Worm (Caenorhabditis elegans) whole organism, L4 larva: ENCODE data around the gene dhps-1.

Source experiments
- D1046.2 ChIP-seq: fragments of 200-800 bp; sonication (Bioruptor generic); IDR thresholded peaks from 2 replicates; pipeline ENCODE4 v1.3.6; 2022; ENCODE audit warnings: missing genetic modification characterization, missing compliant biosample characterization
- F26F4.8 ChIP-seq: fragments of 200-800 bp; sonication (Bioruptor generic); conservative IDR thresholded peaks from 2 replicates; pipeline ENCODE4 v1.3.6; 2022; ENCODE audit warnings: missing genetic modification characterization, missing compliant biosample characterization
- F44E2.7 ChIP-seq: fragments of 200-800 bp; sonication (Bioruptor generic); IDR thresholded peaks from 2 replicates; pipeline ENCODE4 v2.1.2; 2022; ENCODE audit warnings: missing genetic modification characterization, missing compliant biosample characterization
- R02D3.7 ChIP-seq: fragments of 150-350 bp; sonication (generic microtip); optimal IDR thresholded peaks from 3 replicates; lab custom pipeline; 2014; ENCODE audit warnings: missing biosample characterization, missing genetic modification characterization
- T26A8.4 ChIP-seq: fragments of 200-800 bp; sonication (Bioruptor generic); IDR thresholded peaks from 2 replicates; pipeline ENCODE4 v1.3.6; 2022; ENCODE audit warnings: missing genetic modification characterization, missing compliant biosample characterization
- Y105C5A.15 ChIP-seq: fragments of 200-800 bp; sonication (Bioruptor generic); IDR thresholded peaks from 2 replicates; pipeline ENCODE4 v1.3.6; 2022; ENCODE audit warnings: missing genetic modification characterization, missing compliant biosample characterization
- Y48G9A.11 ChIP-seq: fragments of 200-800 bp; sonication (Bioruptor generic); IDR thresholded peaks from 2 replicates; pipeline ENCODE4 v1.3.6; 2022; ENCODE audit warnings: missing genetic modification reagents, missing genetic modification characterization, missing compliant biosample characterization
- Y75B8A.6 ChIP-seq: fragments of 200-800 bp; sonication (Bioruptor generic); IDR thresholded peaks from 2 replicates; pipeline ENCODE4 v1.3.6; 2022; ENCODE audit warnings: missing genetic modification reagents, missing genetic modification characterization, missing compliant biosample characterization
- aha-1 ChIP-seq: fragments of 150-350 bp; peaks from one replicate; lab custom pipeline; 2014; ENCODE audit warnings: missing biosample characterization, missing genetic modification characterization
- aly-2 ChIP-seq: sonication (generic microtip); optimal IDR thresholded peaks from 2 replicates; lab custom pipeline; 2018; ENCODE audit warnings: missing biosample characterization, missing genetic modification characterization
- arid-1 ChIP-seq: fragments of 200-800 bp; sonication (Bioruptor generic); conservative IDR thresholded peaks from 2 replicates; pipeline ENCODE4 v1.3.6; 2022; ENCODE audit warnings: missing genetic modification reagents, missing genetic modification characterization, missing compliant biosample characterization
- ceh-28 ChIP-seq: fragments of 150-350 bp; optimal IDR thresholded peaks from 2 replicates; lab custom pipeline; 2014; ENCODE audit warnings: missing biosample characterization, missing genetic modification reagents, missing genetic modification characterization
- ceh-62 ChIP-seq: sonication (generic microtip); optimal IDR thresholded peaks from 2 replicates; lab custom pipeline; 2017; ENCODE audit warnings: missing biosample characterization, missing genetic modification characterization
- ceh-82 ChIP-seq: sonication (generic microtip); optimal IDR thresholded peaks from 2 replicates; lab custom pipeline; 2017; ENCODE audit warnings: missing biosample characterization, missing genetic modification characterization
- daf-12 ChIP-seq: fragments of 150-350 bp; optimal IDR thresholded peaks from 2 replicates; lab custom pipeline; 2014; ENCODE audit warnings: missing biosample characterization, missing genetic modification reagents, missing genetic modification characterization
- daf-16 ChIP-seq, 3 experiments: sonication (generic microtip); optimal IDR thresholded peaks; 2 replicates each; lab custom pipeline; 2016 to 2017; ENCODE audit warnings: missing genetic modification characterization in 3 of 3, missing genetic modification reagents in 3 of 3, mild to moderate bottlenecking in 2 of 3, missing compliant biosample characterization in 2 of 3, missing biosample characterization in 1 of 3, moderate library complexity in 1 of 3
- daf-19 ChIP-seq: fragments of 200-800 bp; sonication (Bioruptor generic); conservative IDR thresholded peaks from 2 replicates; pipeline ENCODE4 v1.3.6; 2022; ENCODE audit warnings: missing genetic modification characterization, missing compliant biosample characterization
- daf-8 ChIP-seq: fragments of 200-800 bp; sonication (Bioruptor generic); IDR thresholded peaks from 2 replicates; pipeline ENCODE4 v1.3.6; 2022; ENCODE audit warnings: missing genetic modification characterization, missing compliant biosample characterization
- dpl-1 ChIP-seq: fragments of 150-350 bp; optimal IDR thresholded peaks from 2 replicates; lab custom pipeline; 2014; ENCODE audit warnings: missing biosample characterization, missing genetic modification reagents, missing genetic modification characterization
- egl-27 ChIP-seq: sonication (generic microtip); optimal IDR thresholded peaks from 3 replicates; lab custom pipeline; 2017; ENCODE audit warnings: missing biosample characterization, missing genetic modification reagents, missing genetic modification characterization
- fos-1 ChIP-seq: fragments of 150-350 bp; optimal IDR thresholded peaks from 2 replicates; lab custom pipeline; 2014; ENCODE audit warnings: missing biosample characterization, missing genetic modification characterization
- hif-1 ChIP-seq, 2 experiments: sonication (generic microtip); optimal IDR thresholded peaks; 2 replicates each; lab custom pipeline; 2016 to 2017; ENCODE audit warnings: missing compliant biosample characterization in 2 of 2, missing genetic modification characterization in 2 of 2, missing genetic modification reagents in 2 of 2, missing genotype in 2 of 2, mild to moderate bottlenecking in 1 of 2
- hlh-11 ChIP-seq: fragments of 200-800 bp; sonication (Bioruptor generic); optimal IDR thresholded peaks from 2 replicates; lab custom pipeline; 2018; ENCODE audit warnings: mild to moderate bottlenecking, missing genetic modification characterization, missing compliant biosample characterization
- lim-7 ChIP-seq: fragments of 200-800 bp; sonication (Bioruptor generic); IDR thresholded peaks from 2 replicates; pipeline ENCODE4 v1.3.6; 2022; ENCODE audit warnings: missing genetic modification characterization, missing compliant biosample characterization
- lin-1 ChIP-seq: fragments of 200-800 bp; sonication (Bioruptor generic); IDR thresholded peaks from 2 replicates; pipeline ENCODE4 v1.3.6; 2022; ENCODE audit warnings: missing genetic modification reagents, missing genetic modification characterization, missing compliant biosample characterization
- lin-29 ChIP-seq: fragments of 200-800 bp; sonication (Bioruptor generic); IDR thresholded peaks from 2 replicates; pipeline ENCODE4 v1.3.6; 2022; ENCODE audit warnings: missing genetic modification reagents, missing genetic modification characterization, missing compliant biosample characterization
- lir-3 ChIP-seq: sonication (generic microtip); optimal IDR thresholded peaks from 2 replicates; lab custom pipeline; 2016; ENCODE audit warnings: mild to moderate bottlenecking, missing genetic modification characterization, missing compliant biosample characterization
- madf-9 ChIP-seq: fragments of 200-800 bp; sonication (Bioruptor generic); conservative IDR thresholded peaks from 2 replicates; pipeline ENCODE4 v1.3.6; 2022; ENCODE audit warnings: missing genetic modification reagents, missing genetic modification characterization, missing compliant biosample characterization
- mdt-29 ChIP-seq: fragments of 200-800 bp; sonication (Bioruptor generic); IDR thresholded peaks from 2 replicates; pipeline ENCODE4 v1.3.6; 2022; ENCODE audit warnings: missing genetic modification reagents, missing genetic modification characterization, missing compliant biosample characterization
- mxl-2 ChIP-seq: fragments of 200-800 bp; sonication (Bioruptor generic); conservative IDR thresholded peaks from 2 replicates; pipeline ENCODE4 v1.3.6; 2022; ENCODE audit warnings: missing genetic modification reagents, missing genetic modification characterization, missing compliant biosample characterization
- nhr-10 ChIP-seq: fragments of 150-350 bp; optimal IDR thresholded peaks from 2 replicates; lab custom pipeline; 2014; ENCODE audit warnings: missing biosample characterization, missing genetic modification characterization
- nhr-11 ChIP-seq: fragments of 150-350 bp; optimal IDR thresholded peaks from 2 replicates; lab custom pipeline; 2014; ENCODE audit warnings: missing biosample characterization, missing genetic modification characterization
- nhr-237 ChIP-seq: sonication (generic microtip); optimal IDR thresholded peaks from 2 replicates; lab custom pipeline; 2017; ENCODE audit warnings: missing biosample characterization, missing genetic modification characterization
- nhr-25 ChIP-seq: sonication (generic microtip); optimal IDR thresholded peaks from 2 replicates; lab custom pipeline; 2017; ENCODE audit warnings: missing genetic modification characterization, mild to moderate bottlenecking, missing compliant biosample characterization, antibody characterized with exemption, moderate library complexity, borderline replicate concordance; ENCODE audit not compliant: insufficient read depth
- nhr-28 ChIP-seq: fragments of 150-350 bp; optimal IDR thresholded peaks from 2 replicates; lab custom pipeline; 2014; ENCODE audit warnings: missing biosample characterization, missing genetic modification characterization
- nhr-6 ChIP-seq: fragments of 150-350 bp; optimal IDR thresholded peaks from 2 replicates; lab custom pipeline; 2014; ENCODE audit warnings: missing biosample characterization, missing genetic modification characterization
- nhr-77 ChIP-seq: fragments of 150-350 bp; optimal IDR thresholded peaks from 2 replicates; lab custom pipeline; 2014; ENCODE audit warnings: missing biosample characterization, missing genetic modification characterization
- pha-4 ChIP-seq, 2 experiments: fragments of 150-350 bp in 1 of 2; fragments of 200-800 bp in 1 of 2; sonication (Bioruptor generic) in 1 of 2; IDR thresholded peaks in 1 of 2; optimal IDR thresholded peaks in 1 of 2; 2 replicates each; pipeline versions ENCODE4 v1.3.6 to Lab custom; 2014 to 2022; ENCODE audit warnings: missing genetic modification characterization in 2 of 2, missing genetic modification reagents in 2 of 2, missing biosample characterization in 1 of 2, missing compliant biosample characterization in 1 of 2
- rbr-2 ChIP-seq: sonication (generic microtip); optimal IDR thresholded peaks from 2 replicates; lab custom pipeline; 2016; ENCODE audit warnings: missing genotype, missing genetic modification characterization, missing compliant biosample characterization
- saeg-2 ChIP-seq: fragments of 200-800 bp; sonication (Bioruptor generic); IDR thresholded peaks from 2 replicates; pipeline ENCODE4 v1.3.6; 2022; ENCODE audit warnings: missing genetic modification reagents, missing genetic modification characterization, missing compliant biosample characterization
- sdz-12 ChIP-seq: fragments of 200-800 bp; sonication (Bioruptor generic); optimal IDR thresholded peaks from 2 replicates; lab custom pipeline; 2018; ENCODE audit warnings: mild to moderate bottlenecking, missing genetic modification characterization, missing compliant biosample characterization
- unc-62 ChIP-seq, 3 experiments: fragments of 150-350 bp in 1 of 3; sonication (generic microtip); optimal IDR thresholded peaks in 2 of 3; peaks in 1 of 3; 1 replicate in 1 of 3; 2 replicates in 2 of 3; lab custom pipeline; 2014 to 2017; ENCODE audit warnings: missing biosample characterization in 3 of 3, missing genetic modification characterization in 3 of 3, missing genetic modification reagents in 3 of 3, missing genotype in 1 of 3
- zip-11 ChIP-seq: fragments of 200-800 bp; sonication (Bioruptor generic); IDR thresholded peaks from 2 replicates; pipeline ENCODE4 v1.3.6; 2022; ENCODE audit warnings: missing genetic modification characterization, missing compliant biosample characterization

dhps-1 gene

ce11 chrII:11980110-11980509, 12.7 kb upstream of the dhps-1 start (continued):
- TF ChIP-seq nhr-25 (peak; percentile 30), nhr-237 (no peak), ceh-28 (no peak), nhr-28 (peak; percentile 58), F26F4.8 (no peak), nhr-10 (tag; lab: Kevin White, UChicago) (no peak), arid-1 (GFP tag; lab: Robert Waterston, UW) (peak; percentile 88; the same call in 1 of the 2 replicates), nhr-77 (peak; percentile 96), lin-29 (GFP tag; lab: Robert Waterston, UW) (peak; percentile 27; the same call in 1 of the 2 replicates), ceh-82 (tag; lab: Kevin White, UChicago) (no peak), egl-27 (tag; lab: Kevin White, UChicago) (no peak), lin-1 (GFP tag; lab: Robert Waterston, UW) (peak; percentile 69; the same call in 1 of the 2 replicates), lim-7 (GFP tag; lab: Robert Waterston, UW) (no peak), ceh-62 (tag; lab: Kevin White, UChicago) (no peak), hlh-11 (peak; percentile 91), daf-16 (GFP tag; optimal IDR thresholded peaks at IDR 0.05; lab: Kevin White, UChicago) (peak; percentile 36 to 58), daf-16 (tag; optimal IDR thresholded peaks at IDR 0.05; lab: Kevin White, UChicago) (peak; percentile 69), aly-2 (no peak), lir-3 (tag; lab: Kevin White, UChicago) (peak; percentile 72), sdz-12 (GFP tag; lab: Kevin White, UChicago) (peak; percentile 93), zip-11 (GFP tag; lab: Robert Waterston, UW) (no peak), rbr-2 (peak; percentile 90), daf-12 (tag; lab: Kevin White, UChicago) (no peak), pha-4 (GFP tag; IDR thresholded peaks at IDR 0.05; lab: Robert Waterston, UW) (peak; percentile 80; the same call in 1 of the 2 replicates), pha-4 (tag; optimal IDR thresholded peaks at IDR 0.05; lab: Kevin White, UChicago) (peak; percentile 79), mdt-29 (peak; percentile 91), Y75B8A.6 (no peak; the same call in 1 of the 2 replicates), fos-1 (no peak), daf-19 (GFP tag; lab: Robert Waterston, UW) (no peak), hif-1 (tag; optimal IDR thresholded peaks at IDR 0.05; lab: Kevin White, UChicago) (peak in 1 of 2 experiments; percentile 88), dpl-1 (peak; percentile 86)
- TF ChIP-seq, all 104 proteins: peak for 60

ce11 chrII:11988724-11989123, 4.1 kb upstream of the dhps-1 start, which contains the start of gene Y17G7B.3:
Gene Y17G7B.3, plus strand, starts transcription at chrII:11989024.
- TF ChIP-seq aha-1 (tag; lab: Kevin White, UChicago), result peak; percentile 69
- no peak for TF ChIP-seq F44E2.7 (GFP tag; lab: Robert Waterston, UW)
- TF ChIP-seq, all 104 proteins: peak for 1

- peak in 1 of 2 experiments; percentile 96 for TF ChIP-seq unc-62 (GFP tag; optimal IDR thresholded peaks at IDR 0.05 in 1 of 2; lab: Kevin White, UChicago)
- no peak for TF ChIP-seq unc-62 (tag; optimal IDR thresholded peaks at IDR 0.05; lab: Kevin White, UChicago)
- no peak for TF ChIP-seq hlh-11
These were observed 2.1 kb downstream of the dhps-1 start for ce11 chrII:11994940-11995339.

ce11 chrII:11998903-11999302, 6.1 kb downstream of the dhps-1 start, which contains the start of gene Y17G7B.23:
Gene Y17G7B.23, plus strand, starts transcription at chrII:11999203.
- no peak for TF ChIP-seq nhr-11
- no peak for TF ChIP-seq daf-8 (GFP tag; lab: Robert Waterston, UW)
- no peak for TF ChIP-seq R02D3.7 (tag; lab: Kevin White, UChicago)
- no peak for TF ChIP-seq nhr-77
- no peak for TF ChIP-seq T26A8.4
- no peak for TF ChIP-seq saeg-2 (GFP tag; lab: Robert Waterston, UW)
- TF ChIP-seq D1046.2 (GFP tag; lab: Robert Waterston, UW), result no peak
- TF ChIP-seq madf-9 (GFP tag; lab: Robert Waterston, UW), result no peak
- TF ChIP-seq Y48G9A.11 (GFP tag; lab: Robert Waterston, UW), result no peak
- no peak for TF ChIP-seq lir-3 (tag; lab: Kevin White, UChicago)
- TF ChIP-seq rbr-2, result no peak
- no peak for TF ChIP-seq ceh-28
- TF ChIP-seq zip-11 (GFP tag; lab: Robert Waterston, UW), result no peak
- TF ChIP-seq daf-19 (GFP tag; lab: Robert Waterston, UW), result no peak
- TF ChIP-seq Y105C5A.15 (GFP tag; lab: Robert Waterston, UW), result no peak
- TF ChIP-seq nhr-6 (tag; lab: Kevin White, UChicago), result no peak
- no peak for TF ChIP-seq pha-4 (GFP tag; IDR thresholded peaks at IDR 0.05; lab: Robert Waterston, UW)
- no peak for TF ChIP-seq pha-4 (tag; optimal IDR thresholded peaks at IDR 0.05; lab: Kevin White, UChicago)
- TF ChIP-seq unc-62 (GFP tag; optimal IDR thresholded peaks at IDR 0.05 in 1 of 2; lab: Kevin White, UChicago), result no peak
- TF ChIP-seq unc-62 (tag; optimal IDR thresholded peaks at IDR 0.05; lab: Kevin White, UChicago), result no peak
- TF ChIP-seq mxl-2 (GFP tag; lab: Robert Waterston, UW), result no peak
